Fruit fly (Drosophila melanogaster) whole organism, embryonic: Measurements from ENCODE around the gene CG13721.

Source experiments
- ATbp ChIP-seq: fragments of 200-800 bp; sonication (Bioruptor generic); optimal IDR thresholded peaks from 2 replicates; lab custom pipeline; 2017; ENCODE audit warnings: missing biosample characterization, mild to moderate bottlenecking, missing genetic modification characterization, missing genetic modification reagents
- Asciz ChIP-seq: fragments of 200-800 bp; sonication (Bioruptor generic); optimal IDR thresholded peaks from 2 replicates; lab custom pipeline; 2017; ENCODE audit warnings: missing biosample characterization, mild to moderate bottlenecking, missing genetic modification characterization, missing genetic modification reagents
- Blimp-1 ChIP-seq: fragments of 200-800 bp; sonication (Bioruptor generic); optimal IDR thresholded peaks from 3 replicates; lab custom pipeline; 2018; ENCODE audit warnings: missing biosample characterization, missing genetic modification characterization, mild to moderate bottlenecking, moderate library complexity, missing genetic modification reagents
- CG10431 ChIP-seq: fragments of 200-800 bp; sonication (Bioruptor generic); optimal IDR thresholded peaks from 3 replicates; lab custom pipeline; 2018; ENCODE audit warnings: missing biosample characterization, mild to moderate bottlenecking, missing genetic modification characterization
- CG13287 ChIP-seq: fragments of 200-800 bp; sonication (Bioruptor generic); IDR thresholded peaks from 2 replicates; pipeline ENCODE4 v1.3.6; 2022; ENCODE audit warnings: missing biosample characterization, missing genetic modification characterization; ENCODE audit not compliant: partially characterized antibody
- CG15479 ChIP-seq: fragments of 200-800 bp; sonication (Bioruptor generic); optimal IDR thresholded peaks from 3 replicates; lab custom pipeline; 2019; ENCODE audit warnings: missing biosample characterization, mild to moderate bottlenecking, missing genetic modification characterization, moderate library complexity
- CG15514 ChIP-seq: fragments of 200-800 bp; sonication (Bioruptor generic); optimal IDR thresholded peaks from 3 replicates; lab custom pipeline; 2017; ENCODE audit warnings: missing biosample characterization, missing genetic modification characterization, mild to moderate bottlenecking, moderate library complexity, missing genetic modification reagents
- CG17328 ChIP-seq: fragments of 200-800 bp; sonication (Bioruptor generic); IDR thresholded peaks from 2 replicates; pipeline ENCODE4 v1.3.6; 2022; ENCODE audit warnings: missing biosample characterization, missing genetic modification characterization
- CG17359 ChIP-seq: fragments of 200-800 bp; sonication (Bioruptor generic); optimal IDR thresholded peaks from 3 replicates; lab custom pipeline; 2018; ENCODE audit warnings: missing biosample characterization, mild to moderate bottlenecking, missing genetic modification characterization, moderate library complexity
- CG17912 ChIP-seq: fragments of 200-800 bp; sonication (Bioruptor generic); optimal IDR thresholded peaks from 2 replicates; lab custom pipeline; 2018; ENCODE audit warnings: missing biosample characterization, mild to moderate bottlenecking, missing genetic modification characterization
- CG18764 ChIP-seq: fragments of 200-800 bp; sonication (Bioruptor generic); optimal IDR thresholded peaks from 3 replicates; lab custom pipeline; 2016; ENCODE audit warnings: missing biosample characterization, missing genetic modification characterization
- CG2116 ChIP-seq: fragments of 200-800 bp; sonication (Bioruptor generic); optimal IDR thresholded peaks from 3 replicates; lab custom pipeline; 2018; ENCODE audit warnings: missing biosample characterization, mild to moderate bottlenecking, missing genetic modification characterization
- CG2202 ChIP-seq: fragments of 200-800 bp; sonication (Bioruptor generic); optimal IDR thresholded peaks from 2 replicates; lab custom pipeline; 2018; ENCODE audit warnings: missing biosample characterization, mild to moderate bottlenecking, missing genetic modification characterization
- CG32532 ChIP-seq: fragments of 200-800 bp; sonication (Bioruptor generic); IDR thresholded peaks from 2 replicates; pipeline ENCODE4 v1.3.6; 2022; ENCODE audit warnings: missing biosample characterization, missing genetic modification characterization
- CG3407 ChIP-seq: fragments of 200-800 bp; sonication (Bioruptor generic); optimal IDR thresholded peaks from 2 replicates; lab custom pipeline; 2018; ENCODE audit warnings: missing biosample characterization, mild to moderate bottlenecking, missing genetic modification characterization
- CG3847 ChIP-seq: fragments of 200-800 bp; sonication (Bioruptor generic); IDR thresholded peaks from 2 replicates; pipeline ENCODE4 v1.3.6; 2022; ENCODE audit warnings: missing biosample characterization, missing genetic modification characterization
- CG4730 ChIP-seq: fragments of 200-800 bp; sonication (Bioruptor generic); IDR thresholded peaks from 2 replicates; pipeline ENCODE4 v1.3.6; 2022; ENCODE audit warnings: missing biosample characterization, missing genetic modification characterization
- CG6791 ChIP-seq: fragments of 200-800 bp; sonication (Bioruptor generic); IDR thresholded peaks from 3 replicates; pipeline ENCODE4 v1.3.6; 2022; ENCODE audit warnings: missing biosample characterization, missing genetic modification characterization; ENCODE audit not compliant: partially characterized antibody
- CG8290 ChIP-seq, 3 experiments: fragments of 200-800 bp; sonication (Bioruptor generic); optimal IDR thresholded peaks; 2 replicates each; lab custom pipeline; 2016 to 2019; ENCODE audit warnings: missing biosample characterization in 3 of 3, missing genetic modification characterization in 3 of 3, mild to moderate bottlenecking in 2 of 3, moderate library complexity in 1 of 3
- Dbx ChIP-seq: fragments of 200-800 bp; sonication (Bioruptor generic); IDR thresholded peaks from 3 replicates; pipeline ENCODE4 v1.3.6; 2022; ENCODE audit warnings: missing biosample characterization, missing genetic modification characterization
- Eip74EF ChIP-seq, 2 experiments: fragments of 200-800 bp in 1 of 2; fragments of >200 bp in 1 of 2; sonication (Bioruptor generic) in 1 of 2; optimal IDR thresholded peaks; 2 replicates each; lab custom pipeline; 2017 to 2019; ENCODE audit warnings: missing biosample characterization in 2 of 2, missing genetic modification characterization in 2 of 2, mild to moderate bottlenecking in 1 of 2, moderate library complexity in 1 of 2
- Mad ChIP-seq: fragments of 200-800 bp; sonication (Bioruptor generic); optimal IDR thresholded peaks from 2 replicates; lab custom pipeline; 2016; ENCODE audit warnings: missing biosample characterization, missing genetic modification characterization
- NFAT ChIP-seq: fragments of 200-800 bp; sonication (Bioruptor generic); IDR thresholded peaks from 2 replicates; pipeline ENCODE4 v1.3.6; 2022; ENCODE audit warnings: missing biosample characterization, missing genetic modification characterization
- Rx ChIP-seq: fragments of 200-800 bp; sonication (Bioruptor generic); IDR thresholded peaks from 2 replicates; pipeline ENCODE4 v1.3.6; 2022; ENCODE audit warnings: missing biosample characterization, missing genetic modification characterization
- Xrp1 ChIP-seq: fragments of 200-800 bp; sonication (Bioruptor generic); IDR thresholded peaks from 2 replicates; pipeline ENCODE4 v1.3.6; 2022; ENCODE audit warnings: missing biosample characterization, missing genetic modification characterization
- amos ChIP-seq: fragments of 200-800 bp; sonication (Bioruptor generic); IDR thresholded peaks from 2 replicates; pipeline ENCODE4 v1.3.6; 2022; ENCODE audit warnings: missing biosample characterization, missing genetic modification characterization; ENCODE audit not compliant: partially characterized antibody
- caup ChIP-seq: fragments of 200-800 bp; sonication (Bioruptor generic); optimal IDR thresholded peaks from 3 replicates; lab custom pipeline; 2017; ENCODE audit warnings: missing biosample characterization, mild to moderate bottlenecking, missing genetic modification characterization, moderate library complexity; ENCODE audit not compliant: severe bottlenecking
- crol ChIP-seq: fragments of 200-800 bp; sonication (Bioruptor generic); IDR thresholded peaks from 2 replicates; pipeline ENCODE4 v1.3.6; 2022; ENCODE audit warnings: missing biosample characterization, missing genetic modification characterization
- cwo ChIP-seq: fragments of 200-800 bp; sonication (Bioruptor generic); optimal IDR thresholded peaks from 3 replicates; lab custom pipeline; 2017; ENCODE audit warnings: missing biosample characterization, missing genetic modification characterization, mild to moderate bottlenecking, moderate library complexity, missing genetic modification reagents
- dan ChIP-seq: fragments of 200-800 bp; sonication (Bioruptor generic); IDR thresholded peaks from 2 replicates; pipeline ENCODE4 v1.3.6; 2022; ENCODE audit warnings: missing biosample characterization, missing genetic modification characterization
- ftz-f1 ChIP-seq: fragments of 200-800 bp; sonication (Bioruptor generic); optimal IDR thresholded peaks from 2 replicates; lab custom pipeline; 2016; ENCODE audit warnings: missing biosample characterization, missing genetic modification characterization
- gsb ChIP-seq: fragments of 200-800 bp; sonication (Bioruptor generic); IDR thresholded peaks from 2 replicates; pipeline ENCODE4 v1.3.6; 2022; ENCODE audit warnings: missing biosample characterization, missing genetic modification characterization
- gsb-n ChIP-seq: fragments of 200-800 bp; sonication (Bioruptor generic); optimal IDR thresholded peaks from 3 replicates; lab custom pipeline; 2018; ENCODE audit warnings: missing biosample characterization, mild to moderate bottlenecking, missing genetic modification characterization
- hkb ChIP-seq, 2 experiments: fragments of 200-800 bp in 1 of 2; fragments of >200 bp in 1 of 2; sonication (Bioruptor generic) in 1 of 2; IDR thresholded peaks in 1 of 2; optimal IDR thresholded peaks in 1 of 2; 2 replicates each; pipeline versions ENCODE4 v1.3.6 to Lab custom; 2017 to 2022; ENCODE audit warnings: missing biosample characterization in 1 of 2, missing genetic modification characterization in 1 of 2
- nmo ChIP-seq: fragments of 200-800 bp; sonication (Bioruptor generic); optimal IDR thresholded peaks from 2 replicates; lab custom pipeline; 2018; ENCODE audit warnings: missing biosample characterization, mild to moderate bottlenecking, missing genetic modification characterization, moderate library complexity
- pan ChIP-seq, 4 experiments: fragments of >200 bp in 3 of 4; fragments of 200-800 bp in 1 of 4; sonication (Bioruptor generic) in 1 of 4; optimal IDR thresholded peaks in 3 of 4; IDR thresholded peaks in 1 of 4; 2 replicates each; pipeline versions ENCODE4 v1.3.6 to Lab custom; 2017 to 2022; ENCODE audit warnings: missing biosample characterization in 2 of 4, missing genetic modification characterization in 2 of 4, mixed read lengths in 1 of 4
- psq ChIP-seq: fragments of 200-800 bp; sonication (Bioruptor generic); optimal IDR thresholded peaks from 2 replicates; lab custom pipeline; 2017; ENCODE audit warnings: missing biosample characterization, missing genetic modification characterization
- sob ChIP-seq: fragments of 200-800 bp; sonication (Bioruptor generic); IDR thresholded peaks from 2 replicates; pipeline ENCODE4 v1.3.6; 2022; ENCODE audit warnings: missing biosample characterization, missing genetic modification characterization
- sqz ChIP-seq: fragments of 200-800 bp; sonication (Bioruptor generic); optimal IDR thresholded peaks from 3 replicates; lab custom pipeline; 2018; ENCODE audit warnings: missing biosample characterization, mild to moderate bottlenecking, missing genetic modification characterization
- sr ChIP-seq: fragments of 200-800 bp; sonication (Bioruptor generic); IDR thresholded peaks from 3 replicates; pipeline ENCODE4 v1.3.6; 2022; ENCODE audit warnings: missing biosample characterization, missing genetic modification characterization
- ssp ChIP-seq: fragments of 200-800 bp; sonication (Bioruptor generic); IDR thresholded peaks from 2 replicates; pipeline ENCODE4 v1.3.6; 2022; ENCODE audit warnings: missing biosample characterization, missing genetic modification characterization
- tll ChIP-seq, 2 experiments: fragments of 200-800 bp in 1 of 2; fragments of >200 bp in 1 of 2; sonication (Bioruptor generic) in 1 of 2; optimal IDR thresholded peaks; 2 replicates each; lab custom pipeline; 2017 to 2019; ENCODE audit warnings: missing biosample characterization in 2 of 2, missing genetic modification characterization in 2 of 2, mild to moderate bottlenecking in 1 of 2, moderate library complexity in 1 of 2
- unc-4 ChIP-seq: fragments of 200-800 bp; sonication (Bioruptor generic); IDR thresholded peaks from 2 replicates; pipeline ENCODE4 v1.3.6; 2022; ENCODE audit warnings: missing biosample characterization, missing genetic modification characterization; ENCODE audit not compliant: partially characterized antibody
- unpg ChIP-seq: fragments of 200-800 bp; sonication (Bioruptor generic); optimal IDR thresholded peaks from 3 replicates; lab custom pipeline; 2018; ENCODE audit warnings: missing biosample characterization, mild to moderate bottlenecking, missing genetic modification characterization, moderate library complexity
- vnd ChIP-seq: fragments of 200-800 bp; sonication (Bioruptor generic); IDR thresholded peaks from 3 replicates; pipeline ENCODE4 v1.3.6; 2022; ENCODE audit warnings: missing biosample characterization, missing genetic modification characterization; ENCODE audit not compliant: partially characterized antibody
- yki ChIP-seq: fragments of >200 bp; optimal IDR thresholded peaks from 3 replicates; lab custom pipeline; 2018
- z ChIP-seq: fragments of 200-800 bp; sonication (Bioruptor generic); IDR thresholded peaks from 3 replicates; pipeline ENCODE4 v1.3.6; 2022; ENCODE audit warnings: missing biosample characterization, missing genetic modification characterization

The CG13721 gene

DNA sequence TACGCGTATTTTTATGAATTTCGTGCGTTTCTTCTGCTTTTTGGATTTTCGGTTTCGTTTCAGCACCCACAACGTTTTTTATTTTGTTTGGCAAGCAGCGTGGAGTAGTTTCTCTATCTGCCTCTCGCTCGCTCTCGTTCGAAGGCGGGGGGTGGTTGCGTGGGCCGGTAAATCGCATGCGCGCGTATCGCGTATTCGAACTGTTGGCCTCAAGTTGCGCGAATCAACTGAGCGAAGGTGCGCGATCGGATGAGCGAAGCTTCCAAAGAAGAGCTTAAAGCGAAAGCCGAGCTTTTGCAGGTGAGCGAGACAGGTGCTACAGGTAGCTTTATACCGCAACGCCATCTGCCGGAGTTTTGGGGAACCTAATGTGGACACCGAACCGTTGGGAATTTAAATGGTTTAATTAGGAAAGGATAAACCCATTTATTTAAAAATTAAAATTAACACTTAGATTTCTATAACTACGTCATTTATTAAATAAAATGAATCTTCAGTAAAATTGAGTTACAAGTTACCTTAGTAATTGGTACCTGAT is 34.4 kb upstream of the CG13721 start, which contains the start of gene Tie (continued):
- TF ChIP-seq NFAT (GFP tag; lab: Robert Waterston, UW) (0 out of 2 replicates have a peak, but pooled peaks have one; percentile 20), ftz-f1 (GFP tag; lab: Kevin White, UChicago) (peak; percentile 21), hkb (optimal IDR thresholded peaks at IDR 0.05; lab: Kevin White, UChicago) (no peak), hkb (GFP tag; IDR thresholded peaks at IDR 0.05; lab: Robert Waterston, UW) (peak; percentile 19; the same call in 1 of the 2 replicates), CG32532 (peak; percentile 49; the same call in 1 of the 2 replicates), sob (GFP tag; lab: Robert Waterston, UW) (peak; percentile 33; the same call in 1 of the 2 replicates), sr (GFP tag; lab: Robert Waterston, UW) (peak; percentile 96), CG15514 (peak; percentile 35), CG17359 (tag; lab: Kevin White, UChicago) (no peak), crol (GFP tag; lab: Robert Waterston, UW) (peak; percentile 72), CG13287 (peak; percentile 53; the same call in 1 of the 2 replicates), Mad (GFP tag; lab: Kevin White, UChicago) (no peak), amos (GFP tag; lab: Robert Waterston, UW) (peak; percentile 39; the same call in 1 of the 2 replicates), CG3847 (GFP tag; lab: Robert Waterston, UW) (0 out of 2 replicates have a peak, but pooled peaks have one; percentile 27), CG8290 (GFP tag; optimal IDR thresholded peaks at IDR 0.05; lab: Kevin White, UChicago) (no peak), CG8290 (tag; optimal IDR thresholded peaks at IDR 0.05; lab: Kevin White, UChicago) (peak in 1 of 2 experiments; percentile 23), z (GFP tag; lab: Robert Waterston, UW) (peak; percentile 59; the same call in 2 of the 3 replicates), caup (peak; percentile 2), unc-4 (GFP tag; lab: Robert Waterston, UW) (0 out of 2 replicates have a peak, but pooled peaks have one; percentile 14), pan (optimal IDR thresholded peaks at IDR 0.05; lab: Kevin White, UChicago) (no peak), pan (GFP tag; optimal IDR thresholded peaks at IDR 0.05 in 1 of 2, IDR thresholded peaks at IDR 0.05 in 1 of 2) (peak in 1 of 2 experiments; percentile 29), tll (GFP tag; optimal IDR thresholded peaks at IDR 0.05; lab: Kevin White, UChicago) (no peak)

DNA sequence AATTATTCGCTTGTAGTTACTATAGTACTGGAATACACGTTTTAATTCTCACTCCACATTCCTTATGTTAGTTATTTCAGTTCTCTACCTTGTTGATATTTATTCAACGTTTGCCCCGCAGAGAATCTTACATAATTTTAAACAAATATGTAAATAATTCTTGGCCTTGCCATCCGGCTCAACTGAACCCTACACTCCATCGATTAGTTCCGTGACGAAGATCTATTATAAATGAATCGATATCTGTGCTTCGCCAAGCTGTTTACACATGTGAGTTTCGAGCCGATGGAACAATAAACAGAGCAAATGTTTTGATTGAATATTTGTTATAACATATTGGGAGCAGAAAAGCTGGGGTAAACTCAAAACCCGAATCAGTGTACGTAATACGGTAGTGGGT is 24.2 kb upstream of the CG13721 start:
- TF ChIP-seq CG2116 (GFP tag; lab: Kevin White, UChicago) (no peak), Blimp-1 (GFP tag; lab: Kevin White, UChicago) (peak; percentile 10), unpg (peak; percentile 21), CG17328 (0 out of 2 replicates have a peak, but pooled peaks have one; percentile 16), psq (GFP tag; lab: Kevin White, UChicago) (no peak), Dbx (GFP tag; lab: Robert Waterston, UW) (peak; percentile 67), sqz (GFP tag; lab: Kevin White, UChicago) (no peak), Asciz (GFP tag; lab: Kevin White, UChicago) (peak; percentile 43), gsb-n (peak; percentile 18), CG10431 (GFP tag; lab: Kevin White, UChicago) (no peak), gsb (GFP tag; lab: Robert Waterston, UW) (peak; percentile 66), yki (lab: Kevin White, UChicago) (no peak), Rx (GFP tag; lab: Robert Waterston, UW) (no peak), CG18764 (GFP tag; lab: Kevin White, UChicago) (peak; percentile 20), vnd (GFP tag; lab: Robert Waterston, UW) (no peak), CG15479 (GFP tag; lab: Kevin White, UChicago) (no peak), cwo (GFP tag; lab: Kevin White, UChicago) (peak; percentile 24), CG4730 (GFP tag; lab: Robert Waterston, UW) (no peak), CG2202 (tag; lab: Kevin White, UChicago) (no peak), Xrp1 (GFP tag; lab: Robert Waterston, UW) (peak; percentile 55), CG17912 (GFP tag; lab: Kevin White, UChicago) (no peak), ATbp (GFP tag; lab: Kevin White, UChicago) (peak; percentile 40), nmo (GFP tag; lab: Kevin White, UChicago) (no peak), dan (GFP tag; lab: Robert Waterston, UW) (no peak), Eip74EF (GFP tag; optimal IDR thresholded peaks at IDR 0.05; lab: Kevin White, UChicago) (peak in 1 of 2 experiments; percentile 28), CG3407 (GFP tag; lab: Kevin White, UChicago) (no peak), CG6791 (GFP tag; lab: Robert Waterston, UW) (no peak), ssp (GFP tag; lab: Robert Waterston, UW) (no peak)
